Worm (Caenorhabditis elegans) whole organism, late embryonic: ENCODE data around the gene flp-11.

Source experiments
- F13H6.1 ChIP-seq: sonication (generic microtip); optimal IDR thresholded peaks from 2 replicates; lab custom pipeline; 2016; ENCODE audit warnings: missing genetic modification characterization, missing compliant biosample characterization
- K09A11.1 ChIP-seq: sonication (generic microtip); optimal IDR thresholded peaks from 2 replicates; lab custom pipeline; 2017; ENCODE audit warnings: antibody characterized with exemption, mild to moderate bottlenecking, missing genetic modification characterization, missing compliant biosample characterization; ENCODE audit not compliant: insufficient read depth
- T23F11.4 ChIP-seq: fragments of 200-800 bp; sonication (Bioruptor generic); optimal IDR thresholded peaks from 2 replicates; lab custom pipeline; 2018; ENCODE audit warnings: mild to moderate bottlenecking, missing genetic modification characterization, missing compliant biosample characterization
- ahr-1 ChIP-seq: sonication (generic microtip); optimal IDR thresholded peaks from 2 replicates; lab custom pipeline; 2016; ENCODE audit warnings: missing genetic modification characterization, missing compliant biosample characterization
- ceh-14 ChIP-seq: sonication (generic microtip); optimal IDR thresholded peaks from 2 replicates; lab custom pipeline; 2016; ENCODE audit warnings: missing genotype, missing genetic modification characterization, missing compliant biosample characterization
- ceh-18 ChIP-seq: sonication (generic microtip); optimal IDR thresholded peaks from 2 replicates; lab custom pipeline; 2016; ENCODE audit warnings: missing genetic modification characterization, missing compliant biosample characterization
- ceh-19 ChIP-seq: fragments of 200-800 bp; sonication (Bioruptor generic); optimal IDR thresholded peaks from 2 replicates; lab custom pipeline; 2018; ENCODE audit warnings: mild to moderate bottlenecking, missing genetic modification characterization, missing compliant biosample characterization
- ceh-22 ChIP-seq: sonication (generic microtip); optimal IDR thresholded peaks from 2 replicates; lab custom pipeline; 2017; ENCODE audit warnings: missing biosample characterization, missing genetic modification characterization
- ceh-24 ChIP-seq: sonication (generic microtip); optimal IDR thresholded peaks from 2 replicates; lab custom pipeline; 2016; ENCODE audit warnings: mild to moderate bottlenecking, missing genetic modification characterization, missing compliant biosample characterization
- ceh-31 ChIP-seq: sonication (generic microtip); optimal IDR thresholded peaks from 2 replicates; lab custom pipeline; 2016; ENCODE audit warnings: missing genetic modification characterization, missing compliant biosample characterization
- ceh-34 ChIP-seq: sonication (generic microtip); optimal IDR thresholded peaks from 2 replicates; lab custom pipeline; 2016; ENCODE audit warnings: mild to moderate bottlenecking, missing genetic modification characterization, missing compliant biosample characterization
- ceh-48 ChIP-seq: sonication (generic microtip); optimal IDR thresholded peaks from 2 replicates; lab custom pipeline; 2016; ENCODE audit warnings: missing genetic modification characterization, inconsistent platforms, missing compliant biosample characterization
- ceh-6 ChIP-seq: fragments of 200-800 bp; sonication (Bioruptor generic); optimal IDR thresholded peaks from 2 replicates; lab custom pipeline; 2018; ENCODE audit warnings: mild to moderate bottlenecking, missing genetic modification characterization, missing compliant biosample characterization
- che-1 ChIP-seq: sonication (generic microtip); optimal IDR thresholded peaks from 2 replicates; lab custom pipeline; 2016; ENCODE audit warnings: mild to moderate bottlenecking, missing genetic modification characterization, missing compliant biosample characterization
- dve-1 ChIP-seq: sonication (generic microtip); optimal IDR thresholded peaks from 2 replicates; lab custom pipeline; 2017; ENCODE audit warnings: antibody characterized with exemption, mild to moderate bottlenecking, missing genetic modification characterization, missing compliant biosample characterization
- elt-2 ChIP-seq: sonication (generic microtip); optimal IDR thresholded peaks from 2 replicates; lab custom pipeline; 2016; ENCODE audit warnings: missing genetic modification reagents, missing genetic modification characterization, missing compliant biosample characterization
- elt-4 ChIP-seq: sonication (generic microtip); optimal IDR thresholded peaks from 2 replicates; lab custom pipeline; 2016; ENCODE audit warnings: missing genetic modification characterization, missing compliant biosample characterization
- ets-4 ChIP-seq: sonication (generic microtip); optimal IDR thresholded peaks from 2 replicates; lab custom pipeline; 2016; ENCODE audit warnings: missing genetic modification characterization, missing compliant biosample characterization
- eyg-1 ChIP-seq: sonication (generic microtip); optimal IDR thresholded peaks from 2 replicates; lab custom pipeline; 2016; ENCODE audit warnings: missing genotype, missing genetic modification characterization, missing compliant biosample characterization
- fax-1 ChIP-seq: sonication (generic microtip); optimal IDR thresholded peaks from 2 replicates; lab custom pipeline; 2016; ENCODE audit warnings: missing genotype, missing genetic modification characterization, missing compliant biosample characterization
- fkh-10 ChIP-seq: fragments of 150-350 bp; optimal IDR thresholded peaks from 2 replicates; lab custom pipeline; 2014; ENCODE audit warnings: missing biosample characterization, missing genetic modification reagents, missing genetic modification characterization
- gmeb-2 ChIP-seq: sonication (generic microtip); optimal IDR thresholded peaks from 2 replicates; lab custom pipeline; 2016; ENCODE audit warnings: missing genetic modification characterization, inconsistent platforms, missing compliant biosample characterization
- hlh-15 ChIP-seq: sonication (generic microtip); optimal IDR thresholded peaks from 2 replicates; lab custom pipeline; 2016; ENCODE audit warnings: missing genetic modification characterization, missing compliant biosample characterization
- hlh-30 ChIP-seq: sonication (generic microtip); optimal IDR thresholded peaks from 2 replicates; lab custom pipeline; 2017; ENCODE audit warnings: antibody characterized with exemption, missing genetic modification characterization, missing compliant biosample characterization; ENCODE audit not compliant: insufficient read depth
- hlh-6 ChIP-seq: sonication (generic microtip); optimal IDR thresholded peaks from 2 replicates; lab custom pipeline; 2016; ENCODE audit warnings: missing genotype, missing genetic modification characterization, missing compliant biosample characterization
- lim-6 ChIP-seq: sonication (generic microtip); optimal IDR thresholded peaks from 2 replicates; lab custom pipeline; 2016; ENCODE audit warnings: missing genetic modification characterization, missing compliant biosample characterization
- mec-3 ChIP-seq: sonication (generic microtip); optimal IDR thresholded peaks from 2 replicates; lab custom pipeline; 2016; ENCODE audit warnings: borderline replicate concordance, missing genetic modification characterization, missing compliant biosample characterization
- nfya-1 ChIP-seq: sonication (generic microtip); optimal IDR thresholded peaks from 2 replicates; lab custom pipeline; 2017; ENCODE audit warnings: missing genetic modification characterization, mild to moderate bottlenecking, missing compliant biosample characterization, antibody characterized with exemption, moderate library complexity
- nhr-11 ChIP-seq: fragments of 150-350 bp; optimal IDR thresholded peaks from 2 replicates; lab custom pipeline; 2014; ENCODE audit warnings: missing biosample characterization, missing genetic modification characterization
- npax-4 ChIP-seq: sonication (generic microtip); optimal IDR thresholded peaks from 2 replicates; lab custom pipeline; 2016; ENCODE audit warnings: missing genetic modification characterization, missing compliant biosample characterization
- odd-2 ChIP-seq: sonication (generic microtip); optimal IDR thresholded peaks from 2 replicates; lab custom pipeline; 2017; ENCODE audit warnings: antibody characterized with exemption, mild to moderate bottlenecking, missing genetic modification characterization, missing compliant biosample characterization
- pag-3 ChIP-seq: sonication (generic microtip); optimal IDR thresholded peaks from 2 replicates; lab custom pipeline; 2016; ENCODE audit warnings: missing compliant biosample characterization, missing genetic modification characterization, borderline replicate concordance
- pat-9 ChIP-seq: fragments of 200-800 bp; sonication (Bioruptor generic); optimal IDR thresholded peaks from 2 replicates; lab custom pipeline; 2018; ENCODE audit warnings: mild to moderate bottlenecking, missing genetic modification characterization, moderate library complexity, missing compliant biosample characterization
- pha-2 ChIP-seq: sonication (generic microtip); optimal IDR thresholded peaks from 2 replicates; lab custom pipeline; 2017; ENCODE audit warnings: mild to moderate bottlenecking, missing genetic modification characterization, missing compliant biosample characterization
- pqm-1 ChIP-seq: sonication (generic microtip); optimal IDR thresholded peaks from 2 replicates; lab custom pipeline; 2016; ENCODE audit warnings: missing genetic modification characterization, missing compliant biosample characterization
- pros-1 ChIP-seq: fragments of 150-350 bp; optimal IDR thresholded peaks from 2 replicates; lab custom pipeline; 2014; ENCODE audit warnings: missing biosample characterization, missing genetic modification reagents, missing genetic modification characterization
- ref-2 ChIP-seq: sonication (generic microtip); optimal IDR thresholded peaks from 2 replicates; lab custom pipeline; 2016; ENCODE audit warnings: missing genetic modification characterization, missing compliant biosample characterization
- sox-2 ChIP-seq: fragments of 200-800 bp; sonication (Bioruptor generic); IDR thresholded peaks from 2 replicates; pipeline ENCODE4 v1.3.6; 2022; ENCODE audit warnings: missing genetic modification reagents, missing genetic modification characterization, missing compliant biosample characterization
- sox-4 ChIP-seq: sonication (generic microtip); optimal IDR thresholded peaks from 2 replicates; lab custom pipeline; 2017; ENCODE audit warnings: mild to moderate bottlenecking, missing genetic modification characterization, inconsistent platforms, missing compliant biosample characterization
- syd-9 ChIP-seq: sonication (generic microtip); optimal IDR thresholded peaks from 2 replicates; lab custom pipeline; 2016; ENCODE audit warnings: mild to moderate bottlenecking, missing genetic modification characterization, moderate library complexity, missing compliant biosample characterization
- tbx-2 ChIP-seq: sonication (generic microtip); optimal IDR thresholded peaks from 2 replicates; lab custom pipeline; 2016; ENCODE audit warnings: missing genetic modification characterization, missing compliant biosample characterization
- tbx-7 ChIP-seq: sonication (generic microtip); optimal IDR thresholded peaks from 2 replicates; lab custom pipeline; 2016; ENCODE audit warnings: missing genotype, missing genetic modification characterization, missing compliant biosample characterization
- ttx-3 ChIP-seq: sonication (generic microtip); optimal IDR thresholded peaks from 2 replicates; lab custom pipeline; 2016; ENCODE audit warnings: missing genetic modification reagents, missing genetic modification characterization, missing compliant biosample characterization
- unc-55 ChIP-seq: sonication (generic microtip); optimal IDR thresholded peaks from 2 replicates; lab custom pipeline; 2017; ENCODE audit warnings: missing biosample characterization, missing genetic modification reagents, missing genetic modification characterization
- ztf-16 ChIP-seq: sonication (generic microtip); optimal IDR thresholded peaks from 2 replicates; lab custom pipeline; 2017; ENCODE audit warnings: missing genetic modification characterization, missing compliant biosample characterization

flp-11 gene

ce11 chrX:4662293-4662825, 15.6 kb downstream of the flp-11 start:
- TF ChIP-seq pha-2 (tag; lab: Kevin White, UChicago) (peak; percentile 8), nfya-1 (tag; lab: Kevin White, UChicago) (peak; percentile 21), elt-2 (tag; lab: Kevin White, UChicago) (peak; percentile 41), pag-3 (tag; lab: Kevin White, UChicago) (no peak), ceh-22 (tag; lab: Kevin White, UChicago) (no peak), lim-6 (tag; lab: Kevin White, UChicago) (no peak), ref-2 (tag; lab: Kevin White, UChicago) (peak; percentile 19), fax-1 (no peak), dve-1 (tag; lab: Kevin White, UChicago) (no peak), fkh-10 (GFP tag; lab: Kevin White, UChicago) (no peak), odd-2 (no peak), sox-4 (no peak), ets-4 (tag; lab: Kevin White, UChicago) (no peak), ttx-3 (tag; lab: Kevin White, UChicago) (no peak), tbx-2 (no peak), gmeb-2 (no peak), T23F11.4 (GFP tag; lab: Kevin White, UChicago) (no peak), pros-1 (tag; lab: Kevin White, UChicago) (peak; percentile 21), hlh-15 (tag; lab: Kevin White, UChicago) (no peak), K09A11.1 (tag; lab: Kevin White, UChicago) (no peak), unc-55 (no peak), ceh-48 (tag; lab: Kevin White, UChicago) (no peak), ahr-1 (no peak), tbx-7 (no peak), ceh-34 (tag; lab: Kevin White, UChicago) (peak; percentile 12), ceh-31 (tag; lab: Kevin White, UChicago) (peak; percentile 38), ceh-18 (tag; lab: Kevin White, UChicago) (peak; percentile 44), elt-4 (tag; lab: Kevin White, UChicago) (no peak), pat-9 (no peak), pqm-1 (no peak), ceh-6 (GFP tag; lab: Kevin White, UChicago) (no peak), syd-9 (tag; lab: Kevin White, UChicago) (no peak), nhr-11 (tag; lab: Kevin White, UChicago) (no peak), ceh-24 (tag; lab: Kevin White, UChicago) (no peak), mec-3 (no peak), sox-2 (no peak), ceh-14 (tag; lab: Kevin White, UChicago) (no peak)

ce11 chrX:4660268-4660880, 17.6 kb downstream of the flp-11 start, which contains the start of gene nhr-45:
Gene nhr-45, minus strand, starts transcription at chrX:4660318.
- no peak for TF ChIP-seq ceh-22 (tag; lab: Kevin White, UChicago)
- TF ChIP-seq F13H6.1 (tag; lab: Kevin White, UChicago) = no peak
- no peak for TF ChIP-seq pros-1 (tag; lab: Kevin White, UChicago)
- TF ChIP-seq ceh-19 (GFP tag; lab: Kevin White, UChicago) = no peak
- TF ChIP-seq unc-55 = no peak
- no peak for TF ChIP-seq ztf-16 (tag; lab: Kevin White, UChicago)
- TF ChIP-seq pha-2 (tag; lab: Kevin White, UChicago) = no peak
- TF ChIP-seq lim-6 (tag; lab: Kevin White, UChicago) = no peak
- TF ChIP-seq ceh-48 (tag; lab: Kevin White, UChicago) = no peak
- no peak for TF ChIP-seq che-1 (tag; lab: Kevin White, UChicago)
- TF ChIP-seq hlh-6 (tag; lab: Kevin White, UChicago) = no peak
- no peak for TF ChIP-seq eyg-1 (tag; lab: Kevin White, UChicago)
- TF ChIP-seq npax-4 (tag; lab: Kevin White, UChicago) = no peak
- no peak for TF ChIP-seq hlh-30 (tag; lab: Kevin White, UChicago)
- TF ChIP-seq gmeb-2 = no peak
- TF ChIP-seq ceh-31 (tag; lab: Kevin White, UChicago) = no peak
- no peak for TF ChIP-seq elt-4 (tag; lab: Kevin White, UChicago)
